Worm (Caenorhabditis elegans): ENCODE measurements around the gene W01B6.4.

W01B6.4 gene

ce11 chrIV:10066456-10066855, 8.8 kb upstream of the W01B6.4 start:
- TF ChIP-seq lin-32 (GFP tag; optimal IDR thresholded peaks at IDR 0.05) (no peak), nhr-76 (tag; optimal IDR thresholded peaks at IDR 0.05) (no peak), mep-1 (tag; optimal IDR thresholded peaks at IDR 0.05) (no peak), snpc-4 (tag; optimal IDR thresholded peaks at IDR 0.05) (no peak), elt-1 (tag; optimal IDR thresholded peaks at IDR 0.05; ENCODE audit: borderline replicate concordance, insufficient read depth) (no peak), drap-1 (GFP tag; optimal IDR thresholded peaks at IDR 0.05) (no peak), hlh-1 (tag; optimal IDR thresholded peaks at IDR 0.05) (no peak), mls-2 (tag; optimal IDR thresholded peaks at IDR 0.05) (no peak), mab-5 (tag; optimal IDR thresholded peaks at IDR 0.05) (no peak), ceh-39 (tag; optimal IDR thresholded peaks at IDR 0.05) (no peak), sem-2 (GFP tag; optimal IDR thresholded peaks at IDR 0.05) (no peak), ceh-83 (GFP tag; optimal IDR thresholded peaks at IDR 0.05) (no peak), sptf-1 (tag; optimal IDR thresholded peaks at IDR 0.05) (no peak), ces-1 (GFP tag; optimal IDR thresholded peaks at IDR 0.05) (no peak), nhr-237 (tag; optimal IDR thresholded peaks at IDR 0.05) (no peak), flh-1 (GFP tag; optimal IDR thresholded peaks at IDR 0.05) (no peak), elt-3 (tag; optimal IDR thresholded peaks at IDR 0.05) (no peak), ham-2 (GFP tag; optimal IDR thresholded peaks at IDR 0.05) (no peak), unc-62 (GFP tag; optimal IDR thresholded peaks at IDR 0.05) (no peak), unc-120 (tag; optimal IDR thresholded peaks at IDR 0.05; ENCODE audit: poor library complexity, severe bottlenecking) (no peak)

ce11 chrIV:10067541-10067940, 7.7 kb upstream of the W01B6.4 start, which contains the start of gene cwn-2:
TSS of gene cwn-2 (plus strand) at chrIV:10067816.
- TF ChIP-seq ham-2 (GFP tag; optimal IDR thresholded peaks at IDR 0.05) (no peak), snpc-4 (tag; optimal IDR thresholded peaks at IDR 0.05) (no peak), zip-8 (tag; optimal IDR thresholded peaks at IDR 0.05) (no peak)

- TF ChIP-seq tbx-8 (GFP tag; optimal IDR thresholded peaks at IDR 0.05) = no peak
- TF ChIP-seq elt-1 (tag; optimal IDR thresholded peaks at IDR 0.05; ENCODE audit: borderline replicate concordance, insufficient read depth) = no peak
- no peak for TF ChIP-seq cnd-1 (tag; optimal IDR thresholded peaks at IDR 0.05)
- TF ChIP-seq snpc-4 (tag; optimal IDR thresholded peaks at IDR 0.05) = no peak
- TF ChIP-seq nhr-237 (tag; optimal IDR thresholded peaks at IDR 0.05) = no peak
- TF ChIP-seq sptf-1 (tag; optimal IDR thresholded peaks at IDR 0.05) = no peak
- no peak for TF ChIP-seq elt-3 (tag; optimal IDR thresholded peaks at IDR 0.05)
- TF ChIP-seq bed-3 (GFP tag; optimal IDR thresholded peaks at IDR 0.05) = no peak
- no peak for TF ChIP-seq blmp-1 (tag; optimal IDR thresholded peaks at IDR 0.05)
- TF ChIP-seq drap-1 (GFP tag; optimal IDR thresholded peaks at IDR 0.05) = no peak
Measured at ce11 chrIV:10068266-10068665, 7.0 kb upstream of the W01B6.4 start.

- no peak for TF ChIP-seq nhr-28 (tag; optimal IDR thresholded peaks at IDR 0.05)
- TF ChIP-seq ces-1 (GFP tag; optimal IDR thresholded peaks at IDR 0.05) = no peak
- TF ChIP-seq elt-1 (tag; optimal IDR thresholded peaks at IDR 0.05; ENCODE audit: borderline replicate concordance, insufficient read depth) = no peak
- TF ChIP-seq snpc-4 (tag; optimal IDR thresholded peaks at IDR 0.05) = no peak
- TF ChIP-seq elt-3 (tag; optimal IDR thresholded peaks at IDR 0.05) = no peak
- TF ChIP-seq unc-62 (GFP tag; optimal IDR thresholded peaks at IDR 0.05) = no peak
- TF ChIP-seq lin-32 (GFP tag; optimal IDR thresholded peaks at IDR 0.05) = no peak
- no peak for TF ChIP-seq lin-13 (tag; optimal IDR thresholded peaks at IDR 0.05)
- TF ChIP-seq mep-1 (tag; optimal IDR thresholded peaks at IDR 0.05) = no peak
- no peak for TF ChIP-seq nhr-237 (tag; optimal IDR thresholded peaks at IDR 0.05)
- TF ChIP-seq hlh-1 (tag; optimal IDR thresholded peaks at IDR 0.05) = no peak
- no peak for TF ChIP-seq ztf-11 (tag; optimal IDR thresholded peaks at IDR 0.05)
- TF ChIP-seq pha-4 (tag; optimal IDR thresholded peaks at IDR 0.05) = no peak
- TF ChIP-seq nhr-76 (tag; optimal IDR thresholded peaks at IDR 0.05) = no peak
- TF ChIP-seq zip-8 (tag; optimal IDR thresholded peaks at IDR 0.05) = no peak
- TF ChIP-seq unc-39 (tag; optimal IDR thresholded peaks at IDR 0.05) = no peak
Measured at ce11 chrIV:10072527-10072926, 2.7 kb upstream of the W01B6.4 start, which contains the start of gene W01B6.3. TSS of gene W01B6.3 (minus strand) at chrIV:10072627.

- TF ChIP-seq unc-62 (GFP tag; optimal IDR thresholded peaks at IDR 0.05) (no peak), ceh-39 (tag; optimal IDR thresholded peaks at IDR 0.05) (no peak), M03D4.4 (tag; optimal IDR thresholded peaks at IDR 0.05) (no peak), ham-2 (GFP tag; optimal IDR thresholded peaks at IDR 0.05) (no peak), flh-1 (GFP tag; optimal IDR thresholded peaks at IDR 0.05) (no peak), ztf-11 (tag; optimal IDR thresholded peaks at IDR 0.05) (no peak), nhr-12 (tag; optimal IDR thresholded peaks at IDR 0.05) (no peak), pha-4 (tag; optimal IDR thresholded peaks at IDR 0.05) (no peak), sem-2 (GFP tag; optimal IDR thresholded peaks at IDR 0.05) (no peak), mls-2 (tag; optimal IDR thresholded peaks at IDR 0.05) (no peak), lsy-2 (tag; optimal IDR thresholded peaks at IDR 0.05) (no peak), blmp-1 (tag; optimal IDR thresholded peaks at IDR 0.05) (no peak), snpc-4 (tag; optimal IDR thresholded peaks at IDR 0.05) (no peak), nhr-2 (tag; optimal IDR thresholded peaks at IDR 0.05) (no peak), sptf-1 (tag; optimal IDR thresholded peaks at IDR 0.05) (no peak), nhr-76 (tag; optimal IDR thresholded peaks at IDR 0.05) (no peak), tbx-8 (GFP tag; optimal IDR thresholded peaks at IDR 0.05) (no peak), bed-3 (GFP tag; optimal IDR thresholded peaks at IDR 0.05) (no peak), mab-5 (tag; optimal IDR thresholded peaks at IDR 0.05) (no peak), lin-32 (GFP tag; optimal IDR thresholded peaks at IDR 0.05) (no peak)
Measured at ce11 chrIV:10075899-10076298, 639 bp downstream of the W01B6.4 start, which contains the start of gene W01B6.5. TSS of gene W01B6.5 (plus strand) at chrIV:10076199.

Measured in whole organism, mixed stage, embryonic.